Worm (Caenorhabditis elegans) whole organism, L4 larva: ENCODE measurements around the gene AH10.2.

ENCODE experiments used
- F10B5.3 ChIP-seq: sonication (generic microtip); optimal IDR thresholded peaks from 2 replicates; lab custom pipeline; 2016; ENCODE audit warnings: mild to moderate bottlenecking, missing genetic modification characterization, missing compliant biosample characterization
- F26F4.8 ChIP-seq: fragments of 200-800 bp; sonication (Bioruptor generic); conservative IDR thresholded peaks from 2 replicates; pipeline ENCODE4 v1.3.6; 2022; ENCODE audit warnings: missing genetic modification characterization, missing compliant biosample characterization
- F49E8.2 ChIP-seq: sonication (generic microtip); optimal IDR thresholded peaks from 2 replicates; lab custom pipeline; 2016; ENCODE audit warnings: missing compliant biosample characterization, mild to moderate bottlenecking, missing genetic modification characterization, borderline replicate concordance
- T20F7.1 ChIP-seq: fragments of 200-800 bp; sonication (Bioruptor generic); optimal IDR thresholded peaks from 2 replicates; lab custom pipeline; 2018; ENCODE audit warnings: mild to moderate bottlenecking, missing genetic modification characterization, missing compliant biosample characterization
- T26A8.4 ChIP-seq: fragments of 200-800 bp; sonication (Bioruptor generic); IDR thresholded peaks from 2 replicates; pipeline ENCODE4 v1.3.6; 2022; ENCODE audit warnings: missing genetic modification characterization, missing compliant biosample characterization
- Y105C5A.15 ChIP-seq: fragments of 200-800 bp; sonication (Bioruptor generic); IDR thresholded peaks from 2 replicates; pipeline ENCODE4 v1.3.6; 2022; ENCODE audit warnings: missing genetic modification characterization, missing compliant biosample characterization
- Y75B8A.6 ChIP-seq: fragments of 200-800 bp; sonication (Bioruptor generic); IDR thresholded peaks from 2 replicates; pipeline ENCODE4 v1.3.6; 2022; ENCODE audit warnings: missing genetic modification reagents, missing genetic modification characterization, missing compliant biosample characterization
- ZK546.5 ChIP-seq, 2 experiments: sonication (generic microtip); optimal IDR thresholded peaks; 2 replicates each; lab custom pipeline; 2017; ENCODE audit warnings: missing biosample characterization in 2 of 2, missing genetic modification characterization in 2 of 2
- ceh-20 ChIP-seq: fragments of 200-800 bp; sonication (Bioruptor generic); IDR thresholded peaks from 2 replicates; pipeline ENCODE4 v1.3.6; 2022; ENCODE audit warnings: missing genetic modification reagents, missing genetic modification characterization, missing compliant biosample characterization
- ceh-28 ChIP-seq: fragments of 150-350 bp; optimal IDR thresholded peaks from 2 replicates; lab custom pipeline; 2014; ENCODE audit warnings: missing biosample characterization, missing genetic modification reagents, missing genetic modification characterization
- ceh-62 ChIP-seq: sonication (generic microtip); optimal IDR thresholded peaks from 2 replicates; lab custom pipeline; 2017; ENCODE audit warnings: missing biosample characterization, missing genetic modification characterization
- ceh-82 ChIP-seq: sonication (generic microtip); optimal IDR thresholded peaks from 2 replicates; lab custom pipeline; 2017; ENCODE audit warnings: missing biosample characterization, missing genetic modification characterization
- ces-1 ChIP-seq: fragments of 150-350 bp; sonication (generic microtip); optimal IDR thresholded peaks from 4 replicates; lab custom pipeline; 2014; ENCODE audit warnings: missing biosample characterization, missing genetic modification reagents, missing genetic modification characterization
- daf-12 ChIP-seq: fragments of 150-350 bp; optimal IDR thresholded peaks from 2 replicates; lab custom pipeline; 2014; ENCODE audit warnings: missing biosample characterization, missing genetic modification reagents, missing genetic modification characterization
- daf-16 ChIP-seq, 3 experiments: sonication (generic microtip); optimal IDR thresholded peaks; 2 replicates each; lab custom pipeline; 2016 to 2017; ENCODE audit warnings: missing genetic modification characterization in 3 of 3, missing genetic modification reagents in 3 of 3, mild to moderate bottlenecking in 2 of 3, missing compliant biosample characterization in 2 of 3, missing biosample characterization in 1 of 3, moderate library complexity in 1 of 3
- daf-19 ChIP-seq: fragments of 200-800 bp; sonication (Bioruptor generic); conservative IDR thresholded peaks from 2 replicates; pipeline ENCODE4 v1.3.6; 2022; ENCODE audit warnings: missing genetic modification characterization, missing compliant biosample characterization
- dmd-6 ChIP-seq: fragments of 200-800 bp; sonication (Bioruptor generic); IDR thresholded peaks from 2 replicates; pipeline ENCODE4 v1.3.6; 2022; ENCODE audit warnings: missing genetic modification reagents, missing genetic modification characterization, missing compliant biosample characterization
- dmd-8 ChIP-seq: fragments of 200-800 bp; sonication (Bioruptor generic); IDR thresholded peaks from 2 replicates; pipeline ENCODE4 v1.3.6; 2022; ENCODE audit warnings: missing genetic modification characterization, missing compliant biosample characterization
- dmd-9 ChIP-seq: fragments of 200-800 bp; sonication (Bioruptor generic); IDR thresholded peaks from 2 replicates; pipeline ENCODE4 v1.3.6; 2022; ENCODE audit warnings: missing genetic modification reagents, missing genetic modification characterization, missing compliant biosample characterization
- duxl-1 ChIP-seq: sonication (generic microtip); optimal IDR thresholded peaks from 2 replicates; lab custom pipeline; 2016; ENCODE audit warnings: mild to moderate bottlenecking, missing genetic modification characterization, moderate library complexity, missing compliant biosample characterization; ENCODE audit not compliant: poor library complexity
- dve-1 ChIP-seq: sonication (generic microtip); optimal IDR thresholded peaks from 2 replicates; lab custom pipeline; 2017; ENCODE audit warnings: antibody characterized with exemption, mild to moderate bottlenecking, missing genetic modification characterization, missing compliant biosample characterization; ENCODE audit not compliant: insufficient read depth
- egl-27 ChIP-seq: sonication (generic microtip); optimal IDR thresholded peaks from 3 replicates; lab custom pipeline; 2017; ENCODE audit warnings: missing biosample characterization, missing genetic modification reagents, missing genetic modification characterization
- fkh-10 ChIP-seq: fragments of 150-350 bp; optimal IDR thresholded peaks from 2 replicates; lab custom pipeline; 2014; ENCODE audit warnings: missing biosample characterization, missing genetic modification reagents, missing genetic modification characterization
- fos-1 ChIP-seq: fragments of 150-350 bp; optimal IDR thresholded peaks from 2 replicates; lab custom pipeline; 2014; ENCODE audit warnings: missing biosample characterization, missing genetic modification characterization
- lin-13 ChIP-seq: fragments of 150-350 bp; optimal IDR thresholded peaks from 2 replicates; lab custom pipeline; 2014; ENCODE audit warnings: missing biosample characterization, missing genetic modification reagents, missing genetic modification characterization
- lin-15B ChIP-seq: fragments of 150-350 bp; sonication (generic microtip); optimal IDR thresholded peaks from 3 replicates; lab custom pipeline; 2014; ENCODE audit warnings: missing biosample characterization, missing genetic modification characterization
- lin-38 ChIP-seq: fragments of 200-800 bp; sonication (Bioruptor generic); IDR thresholded peaks from 2 replicates; pipeline ENCODE4 v1.3.6; 2022; ENCODE audit warnings: missing genetic modification reagents, missing genetic modification characterization, missing compliant biosample characterization
- lin-39 ChIP-seq: fragments of 150-350 bp; optimal IDR thresholded peaks from 2 replicates; lab custom pipeline; 2014; ENCODE audit warnings: missing biosample characterization, missing genetic modification reagents, missing genetic modification characterization
- lir-3 ChIP-seq: sonication (generic microtip); optimal IDR thresholded peaks from 2 replicates; lab custom pipeline; 2016; ENCODE audit warnings: mild to moderate bottlenecking, missing genetic modification characterization, missing compliant biosample characterization
- lsy-2 ChIP-seq, 2 experiments: fragments of 150-350 bp in 1 of 2; sonication (generic microtip) in 1 of 2; optimal IDR thresholded peaks; 2 replicates each; lab custom pipeline; 2014 to 2017; ENCODE audit warnings: missing biosample characterization in 2 of 2, missing genetic modification characterization in 2 of 2
- madf-9 ChIP-seq: fragments of 200-800 bp; sonication (Bioruptor generic); conservative IDR thresholded peaks from 2 replicates; pipeline ENCODE4 v1.3.6; 2022; ENCODE audit warnings: missing genetic modification reagents, missing genetic modification characterization, missing compliant biosample characterization
- mdt-29 ChIP-seq: fragments of 200-800 bp; sonication (Bioruptor generic); IDR thresholded peaks from 2 replicates; pipeline ENCODE4 v1.3.6; 2022; ENCODE audit warnings: missing genetic modification reagents, missing genetic modification characterization, missing compliant biosample characterization
- mes-2 ChIP-seq: sonication (generic microtip); optimal IDR thresholded peaks from 2 replicates; lab custom pipeline; 2016; ENCODE audit warnings: missing genotype, mild to moderate bottlenecking, missing genetic modification characterization, missing compliant biosample characterization; ENCODE audit not compliant: poor library complexity, severe bottlenecking
- mxl-2 ChIP-seq: fragments of 200-800 bp; sonication (Bioruptor generic); conservative IDR thresholded peaks from 2 replicates; pipeline ENCODE4 v1.3.6; 2022; ENCODE audit warnings: missing genetic modification reagents, missing genetic modification characterization, missing compliant biosample characterization
- nhr-11 ChIP-seq: fragments of 150-350 bp; optimal IDR thresholded peaks from 2 replicates; lab custom pipeline; 2014; ENCODE audit warnings: missing biosample characterization, missing genetic modification characterization
- nhr-237 ChIP-seq: sonication (generic microtip); optimal IDR thresholded peaks from 2 replicates; lab custom pipeline; 2017; ENCODE audit warnings: missing biosample characterization, missing genetic modification characterization
- nhr-25 ChIP-seq: sonication (generic microtip); optimal IDR thresholded peaks from 2 replicates; lab custom pipeline; 2017; ENCODE audit warnings: missing genetic modification characterization, mild to moderate bottlenecking, missing compliant biosample characterization, antibody characterized with exemption, moderate library complexity, borderline replicate concordance; ENCODE audit not compliant: insufficient read depth
- nhr-48 ChIP-seq: sonication (generic microtip); optimal IDR thresholded peaks from 2 replicates; lab custom pipeline; 2016; ENCODE audit warnings: mild to moderate bottlenecking, missing genetic modification characterization, missing compliant biosample characterization
- nhr-77 ChIP-seq: fragments of 150-350 bp; optimal IDR thresholded peaks from 2 replicates; lab custom pipeline; 2014; ENCODE audit warnings: missing biosample characterization, missing genetic modification characterization
- pqm-1 ChIP-seq: sonication (generic microtip); optimal IDR thresholded peaks from 2 replicates; lab custom pipeline; 2017; ENCODE audit warnings: missing biosample characterization, missing genetic modification characterization
- rbr-2 ChIP-seq: sonication (generic microtip); optimal IDR thresholded peaks from 2 replicates; lab custom pipeline; 2016; ENCODE audit warnings: missing genotype, missing genetic modification characterization, missing compliant biosample characterization
- sdz-12 ChIP-seq: fragments of 200-800 bp; sonication (Bioruptor generic); optimal IDR thresholded peaks from 2 replicates; lab custom pipeline; 2018; ENCODE audit warnings: mild to moderate bottlenecking, missing genetic modification characterization, missing compliant biosample characterization
- set-16 ChIP-seq: fragments of 200-800 bp; sonication (Bioruptor generic); IDR thresholded peaks from 2 replicates; pipeline ENCODE4 v1.3.6; 2022; ENCODE audit warnings: missing genetic modification reagents, missing genetic modification characterization, missing compliant biosample characterization
- skn-1 ChIP-seq: fragments of 150-350 bp; optimal IDR thresholded peaks from 2 replicates; lab custom pipeline; 2014; ENCODE audit warnings: missing biosample characterization, missing genetic modification characterization
- snpc-1.2 ChIP-seq: fragments of 200-800 bp; sonication (Bioruptor generic); IDR thresholded peaks from 2 replicates; pipeline ENCODE4 v1.3.6; 2022; ENCODE audit warnings: missing genetic modification reagents, missing genetic modification characterization, missing compliant biosample characterization
- spr-1 ChIP-seq: sonication (generic microtip); optimal IDR thresholded peaks from 2 replicates; lab custom pipeline; 2016; ENCODE audit warnings: mild to moderate bottlenecking, missing genetic modification characterization, missing compliant biosample characterization
- unc-130 ChIP-seq: sonication (generic microtip); optimal IDR thresholded peaks from 2 replicates; lab custom pipeline; 2016; ENCODE audit warnings: missing genetic modification reagents, missing genetic modification characterization, missing compliant biosample characterization
- unc-39 ChIP-seq: sonication (generic microtip); optimal IDR thresholded peaks from 2 replicates; lab custom pipeline; 2017; ENCODE audit warnings: missing biosample characterization, missing genetic modification characterization
- unc-62 ChIP-seq, 3 experiments: fragments of 150-350 bp in 1 of 3; sonication (generic microtip); optimal IDR thresholded peaks in 2 of 3; peaks in 1 of 3; 1 replicate in 1 of 3; 2 replicates in 2 of 3; lab custom pipeline; 2014 to 2017; ENCODE audit warnings: missing biosample characterization in 3 of 3, missing genetic modification characterization in 3 of 3, missing genetic modification reagents in 3 of 3, missing genotype in 1 of 3
- zfp-2 ChIP-seq: sonication (generic microtip); optimal IDR thresholded peaks from 2 replicates; lab custom pipeline; 2016; ENCODE audit warnings: mild to moderate bottlenecking, missing genetic modification characterization, missing compliant biosample characterization
- zip-11 ChIP-seq: fragments of 200-800 bp; sonication (Bioruptor generic); IDR thresholded peaks from 2 replicates; pipeline ENCODE4 v1.3.6; 2022; ENCODE audit warnings: missing genetic modification characterization, missing compliant biosample characterization

AH10.2 gene

DNA sequence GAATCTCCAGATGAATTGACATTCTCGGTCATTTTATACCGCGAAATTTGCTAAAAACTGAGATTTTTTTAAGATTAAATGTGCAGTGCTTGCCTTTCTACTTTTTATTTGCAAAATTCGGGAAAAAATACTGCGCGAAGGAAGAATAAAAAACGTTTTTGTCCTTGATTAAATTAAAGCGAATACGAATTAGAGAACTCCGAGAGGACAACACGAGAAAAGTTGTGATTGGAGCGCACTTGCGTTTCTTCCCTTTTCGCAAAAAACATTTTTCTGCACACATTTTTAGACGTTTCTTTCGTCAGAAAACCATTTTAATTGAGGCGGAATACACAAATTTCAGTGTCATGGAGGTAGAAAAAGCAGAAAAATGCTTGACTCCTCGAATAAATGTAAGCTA lies 28.9 kb downstream of the AH10.2 start, which contains the start of the genes trm-1 and ints-2 (continued):
- TF ChIP-seq ces-1 (GFP tag; lab: Kevin White, UChicago) (peak; percentile 5), ceh-62 (tag; lab: Kevin White, UChicago) (no peak), dmd-9 (GFP tag; lab: Robert Waterston, UW) (no peak), duxl-1 (tag; lab: Kevin White, UChicago) (no peak), egl-27 (tag; lab: Kevin White, UChicago) (no peak), madf-9 (GFP tag; lab: Robert Waterston, UW) (no peak), ceh-28 (tag; lab: Kevin White, UChicago) (no peak), rbr-2 (tag; lab: Kevin White, UChicago) (peak; percentile 53), set-16 (GFP tag; lab: Robert Waterston, UW) (no peak), fkh-10 (GFP tag; lab: Kevin White, UChicago) (peak; percentile 28), mxl-2 (no peak), lsy-2 (tag; optimal IDR thresholded peaks at IDR 0.05; lab: Kevin White, UChicago) (peak in 1 of 2 experiments; percentile 77), unc-130 (GFP tag; lab: Kevin White, UChicago) (no peak), nhr-48 (tag; lab: Kevin White, UChicago) (no peak), zfp-2 (tag; lab: Kevin White, UChicago) (no peak), nhr-77 (tag; lab: Kevin White, UChicago) (peak; percentile 46), fos-1 (no peak), lin-13 (GFP tag; lab: Kevin White, UChicago) (no peak), F26F4.8 (no peak), lir-3 (tag; lab: Kevin White, UChicago) (no peak), snpc-1.2 (GFP tag; lab: Robert Waterston, UW) (no peak), T26A8.4 (GFP tag; lab: Robert Waterston, UW) (no peak), zip-11 (GFP tag; lab: Robert Waterston, UW) (no peak), F49E8.2 (tag; lab: Kevin White, UChicago) (no peak), nhr-25 (tag; lab: Kevin White, UChicago) (no peak), daf-12 (no peak), spr-1 (tag; lab: Kevin White, UChicago) (no peak), F10B5.3 (tag; lab: Kevin White, UChicago) (no peak), dve-1 (tag; lab: Kevin White, UChicago) (peak; percentile 47), Y75B8A.6 (no peak), unc-39 (no peak), sdz-12 (GFP tag; lab: Kevin White, UChicago) (no peak), ceh-20 (no peak), Y105C5A.15 (GFP tag; lab: Robert Waterston, UW) (no peak), daf-16 (GFP tag; optimal IDR thresholded peaks at IDR 0.05; lab: Kevin White, UChicago) (no peak), daf-16 (tag; optimal IDR thresholded peaks at IDR 0.05; lab: Kevin White, UChicago) (no peak), ceh-82 (tag; lab: Kevin White, UChicago) (no peak), lin-39 (tag; lab: Kevin White, UChicago) (no peak), skn-1 (no peak), lin-15B (tag; lab: Kevin White, UChicago) (peak; percentile 83), ZK546.5 (tag; optimal IDR thresholded peaks at IDR 0.05; lab: Kevin White, UChicago) (no peak), dmd-6 (GFP tag; lab: Robert Waterston, UW) (peak; percentile 24; the same call in 1 of the 2 replicates), T20F7.1 (peak; percentile 63), lin-38 (GFP tag; lab: Robert Waterston, UW) (peak; percentile 97), mes-2 (tag; lab: Kevin White, UChicago) (peak; percentile 85), unc-62 (GFP tag; optimal IDR thresholded peaks at IDR 0.05 in 1 of 2; lab: Kevin White, UChicago) (no peak), unc-62 (tag; optimal IDR thresholded peaks at IDR 0.05; lab: Kevin White, UChicago) (no peak), nhr-237 (tag; lab: Kevin White, UChicago) (no peak), pqm-1 (tag; lab: Kevin White, UChicago) (no peak), nhr-11 (tag; lab: Kevin White, UChicago) (peak; percentile 8), mdt-29 (GFP tag; lab: Robert Waterston, UW) (no peak), dmd-8 (GFP tag; lab: Robert Waterston, UW) (no peak), daf-19 (GFP tag; lab: Robert Waterston, UW) (no peak)
